Worm (Caenorhabditis elegans) whole organism, L4/young adult: Measurements from ENCODE around the gene F53C3.3.

Source experiments
- W03F9.2 ChIP-seq: fragments of 150-350 bp; optimal IDR thresholded peaks from 2 replicates; lab custom pipeline; 2014; ENCODE audit warnings: missing biosample characterization, missing genetic modification characterization
- dao-5 ChIP-seq: sonication (generic microtip); optimal IDR thresholded peaks from 2 replicates; lab custom pipeline; 2016; ENCODE audit warnings: missing genotype, missing genetic modification characterization, moderate library complexity, missing compliant biosample characterization
- him-1 ChIP-seq: sonication (generic microtip); optimal IDR thresholded peaks from 2 replicates; lab custom pipeline; 2016; ENCODE audit warnings: missing genotype, missing genetic modification reagents, missing genetic modification characterization, missing compliant biosample characterization

The F53C3.3 gene

ce11 chrII:3901108-3901507 lies 1.5 kb upstream of the F53C3.3 start, which contains the start of gene F53C3.4:
F53C3.4 (plus strand) TSS chrII:3901408.
- TF ChIP-seq dao-5 (tag; lab: Kevin White, UChicago): no peak

- no peak for TF ChIP-seq him-1
- no peak for TF ChIP-seq W03F9.2 (tag; lab: Kevin White, UChicago)
- TF ChIP-seq dao-5 (tag; lab: Kevin White, UChicago): no peak
These were observed 4.0 kb downstream of the F53C3.3 start, which contains the start of the genes F53C3.11 and fbxb-103 for ce11 chrII:3906615-3907190. F53C3.11 (minus strand) TSS chrII:3906715. fbxb-103 (plus strand) TSS chrII:3907140.

ce11 chrII:3908135-3908534 lies 5.5 kb downstream of the F53C3.3 start:
- no peak for TF ChIP-seq W03F9.2 (tag; lab: Kevin White, UChicago)
- no peak for TF ChIP-seq him-1
- no peak for TF ChIP-seq dao-5 (tag; lab: Kevin White, UChicago)

ce11 chrII:3909301-3909700 lies 6.6 kb downstream of the F53C3.3 start:
- TF ChIP-seq dao-5 (tag; lab: Kevin White, UChicago): no peak
- no peak for TF ChIP-seq him-1
- TF ChIP-seq W03F9.2 (tag; lab: Kevin White, UChicago): no peak

- TF ChIP-seq him-1 (no peak), W03F9.2 (tag; lab: Kevin White, UChicago) (no peak), dao-5 (tag; lab: Kevin White, UChicago) (no peak)
These were observed 8.1 kb downstream of the F53C3.3 start, which contains the start of gene bcmo-2 for ce11 chrII:3910737-3911136. bcmo-2 (minus strand) TSS chrII:3910837.

- no peak for TF ChIP-seq dao-5 (tag; lab: Kevin White, UChicago)
- no peak for TF ChIP-seq him-1
- no peak for TF ChIP-seq W03F9.2 (tag; lab: Kevin White, UChicago)
These were observed 8.6 kb downstream of the F53C3.3 start for ce11 chrII:3911284-3911683.

ce11 chrII:3911716-3912115 lies 9.1 kb downstream of the F53C3.3 start, which contains the start of gene F53C3.1:
F53C3.1 (plus strand) TSS chrII:3912016.
- TF ChIP-seq dao-5 (tag; lab: Kevin White, UChicago): no peak
- no peak for TF ChIP-seq W03F9.2 (tag; lab: Kevin White, UChicago)

ce11 chrII:3913673-3914072 lies 11.0 kb downstream of the F53C3.3 start:
- TF ChIP-seq W03F9.2 (tag; lab: Kevin White, UChicago) (no peak), him-1 (no peak), dao-5 (tag; lab: Kevin White, UChicago) (no peak)

- TF ChIP-seq dao-5 (tag; lab: Kevin White, UChicago): no peak
- no peak for TF ChIP-seq him-1
These were observed 15.5 kb downstream of the F53C3.3 start for ce11 chrII:3917985-3918633.

ce11 chrII:3920611-3921010 lies 18.0 kb downstream of the F53C3.3 start:
- TF ChIP-seq W03F9.2 (tag; lab: Kevin White, UChicago) (no peak), dao-5 (tag; lab: Kevin White, UChicago) (no peak), him-1 (no peak)

ce11 chrII:3922696-3923095 lies 20.0 kb downstream of the F53C3.3 start:
- no peak for TF ChIP-seq dao-5 (tag; lab: Kevin White, UChicago)
- no peak for TF ChIP-seq W03F9.2 (tag; lab: Kevin White, UChicago)
- TF ChIP-seq him-1: no peak

ce11 chrII:3927943-3928393 lies 25.3 kb downstream of the F53C3.3 start, which contains the start of gene plpp-1.1:
plpp-1.1 (minus strand) TSS chrII:3927993.
- no peak for TF ChIP-seq W03F9.2 (tag; lab: Kevin White, UChicago)

ce11 chrII:3929446-3929845 lies 26.8 kb downstream of the F53C3.3 start:
- TF ChIP-seq him-1: no peak
- TF ChIP-seq W03F9.2 (tag; lab: Kevin White, UChicago): no peak
- no peak for TF ChIP-seq dao-5 (tag; lab: Kevin White, UChicago)

ce11 chrII:3930478-3931182 lies 28.0 kb downstream of the F53C3.3 start:
- TF ChIP-seq W03F9.2 (tag; lab: Kevin White, UChicago): peak; percentile 72
- TF ChIP-seq him-1: no peak
